Worm (Caenorhabditis elegans) whole organism, young adult: ENCODE results near the gene C09E7.10.

Source experiments
- lin-26 ChIP-seq: fragments of 200-800 bp; sonication (Bioruptor generic); IDR thresholded peaks from 2 replicates; pipeline ENCODE4 v1.3.6; 2022; ENCODE audit warnings: missing genetic modification reagents, missing genetic modification characterization, missing compliant biosample characterization
- sea-2 ChIP-seq: fragments of 200-800 bp; sonication (Bioruptor generic); IDR thresholded peaks from 2 replicates; pipeline ENCODE4 v1.3.6; 2022; ENCODE audit warnings: missing genetic modification characterization, missing compliant biosample characterization

- no peak for TF ChIP-seq sea-2
- TF ChIP-seq lin-26 (GFP tag; lab: Robert Waterston, UW): no peak
These were observed 27.0 kb downstream of the C09E7.10 start, which contains the start of gene srb-11 for ce11 chrIII:6492807-6493206.
